Worm (Caenorhabditis elegans): Measurements from ENCODE around the gene grd-8.

- TF ChIP-seq tbx-2 (tag; optimal IDR thresholded peaks at IDR 0.05) = no peak
- TF ChIP-seq nhr-237 (tag; optimal IDR thresholded peaks at IDR 0.05) = no peak
- no peak for TF ChIP-seq ama-1 (optimal IDR thresholded peaks at IDR 0.05)
- TF ChIP-seq hmg-11 (tag; optimal IDR thresholded peaks at IDR 0.05) = no peak
- no peak for TF ChIP-seq elt-3 (tag; optimal IDR thresholded peaks at IDR 0.05)
- TF ChIP-seq skn-1 (tag; optimal IDR thresholded peaks at IDR 0.05) = no peak
- no peak for TF ChIP-seq ceh-9 (tag; optimal IDR thresholded peaks at IDR 0.05)
- TF ChIP-seq pha-4 (tag; optimal IDR thresholded peaks at IDR 0.05) = no peak
- no peak for TF ChIP-seq elt-1 (tag; optimal IDR thresholded peaks at IDR 0.05)
- no peak for TF ChIP-seq ZK546.5 (tag; optimal IDR thresholded peaks at IDR 0.05)
- TF ChIP-seq R02D3.7 (tag; optimal IDR thresholded peaks at IDR 0.05) = no peak
- no peak for TF ChIP-seq nhr-11 (tag; optimal IDR thresholded peaks at IDR 0.05)
- TF ChIP-seq unc-62 (GFP tag; optimal IDR thresholded peaks at IDR 0.05) = no peak
- no peak for TF ChIP-seq elt-2 (tag; optimal IDR thresholded peaks at IDR 0.05)
Measured at ce11 chrV:7847170-7847569, 4.8 kb downstream of the grd-8 start, which contains the start of gene memo-1.
